Fruit fly (Drosophila melanogaster): ENCODE results near the gene eIF4EHP.

Gene eIF4EHP

DNA sequence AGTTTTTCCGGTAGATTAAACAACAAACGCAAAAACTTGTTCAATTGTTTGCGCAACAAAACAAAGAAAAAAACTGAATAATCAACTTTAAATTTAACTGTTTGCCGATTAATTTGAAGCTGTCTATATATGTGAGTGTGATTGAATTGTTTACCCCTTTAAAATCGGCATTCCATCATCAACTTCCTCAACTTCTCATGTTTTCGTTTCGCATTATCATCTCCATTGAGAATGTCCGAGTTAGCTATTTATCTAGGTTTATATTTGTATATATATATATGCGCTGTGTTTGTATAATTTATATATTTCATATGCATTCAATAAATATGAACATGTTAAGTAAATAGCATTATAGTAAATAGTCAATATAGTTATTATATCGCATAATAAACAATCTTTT lies 6.4 kb downstream of the eIF4EHP start (continued):
- TF ChIP-seq Usf (GFP tag; optimal IDR thresholded peaks at IDR 0.05) (no peak), Atf3 (GFP tag; optimal IDR thresholded peaks at IDR 0.05) (no peak), CG12744 (GFP tag; optimal IDR thresholded peaks at IDR 0.05) (no peak), sd (tag; optimal IDR thresholded peaks at IDR 0.05) (peak; percentile 77), zf30C (GFP tag; optimal IDR thresholded peaks at IDR 0.05) (no peak), dan (GFP tag; IDR thresholded peaks at IDR 0.05) (no peak), GATAe (GFP tag; conservative IDR thresholded peaks at IDR 0.05) (no peak), CG1233 (GFP tag; optimal IDR thresholded peaks at IDR 0.05) (peak; percentile 23), CG42726 (GFP tag; IDR thresholded peaks at IDR 0.05; ENCODE audit: partially characterized antibody) (no peak), da (GFP tag; optimal IDR thresholded peaks at IDR 0.05) (no peak), CTCF (GFP tag; optimal IDR thresholded peaks at IDR 0.05) (no peak), CG4854 (GFP tag; optimal IDR thresholded peaks at IDR 0.05) (no peak), mld (GFP tag; IDR thresholded peaks at IDR 0.05; ENCODE audit: partially characterized antibody) (no peak), z (GFP tag; IDR thresholded peaks at IDR 0.05) (no peak), usp (GFP tag; optimal IDR thresholded peaks at IDR 0.05) (no peak), ro (GFP tag; IDR thresholded peaks at IDR 0.05) (no peak), otp (GFP tag; IDR thresholded peaks at IDR 0.05) (no peak), NFAT (GFP tag; IDR thresholded peaks at IDR 0.05) (no peak), bcd (GFP tag; optimal IDR thresholded peaks at IDR 0.05) (no peak), kay (GFP tag; optimal IDR thresholded peaks at IDR 0.05) (no peak), Dek (tag; optimal IDR thresholded peaks at IDR 0.05) (peak; percentile 7), p53 (GFP tag; optimal IDR thresholded peaks at IDR 0.05) (no peak), run (tag; optimal IDR thresholded peaks at IDR 0.05) (no peak), Ravus (GFP tag; IDR thresholded peaks at IDR 0.05) (no peak), CG3847 (GFP tag; IDR thresholded peaks at IDR 0.05) (no peak), Fer3 (tag; optimal IDR thresholded peaks at IDR 0.05) (peak; percentile 43), CG9727 (GFP tag; optimal IDR thresholded peaks at IDR 0.05) (no peak), CG10366 (GFP tag; IDR thresholded peaks at IDR 0.05) (no peak), Camta (GFP tag; optimal IDR thresholded peaks at IDR 0.05) (no peak), CG31388 (GFP tag; optimal IDR thresholded peaks at IDR 0.05) (no peak), tio (GFP tag; optimal IDR thresholded peaks at IDR 0.05) (no peak), gcm (GFP tag; optimal IDR thresholded peaks at IDR 0.05) (no peak), seq (GFP tag; IDR thresholded peaks at IDR 0.05) (no peak; the same call in 1 of the 2 replicates), btn (GFP tag; optimal IDR thresholded peaks at IDR 0.05) (no peak), Dip2 (GFP tag; IDR thresholded peaks at IDR 0.05) (no peak), CG17361 (GFP tag; IDR thresholded peaks at IDR 0.05) (no peak), dimm (GFP tag; IDR thresholded peaks at IDR 0.05) (no peak), lbe (GFP tag; optimal IDR thresholded peaks at IDR 0.05) (no peak), wdn (GFP tag; IDR thresholded peaks at IDR 0.05) (no peak), CG11695 (GFP tag; IDR thresholded peaks at IDR 0.05) (peak; percentile 34; the same call in 1 of the 3 replicates), Fer2 (tag; optimal IDR thresholded peaks at IDR 0.05) (peak; percentile 8), CG12942 (GFP tag; optimal IDR thresholded peaks at IDR 0.05) (no peak), CG7357 (GFP tag; IDR thresholded peaks at IDR 0.05) (no peak), CG6813 (GFP tag; optimal IDR thresholded peaks at IDR 0.05) (no peak), CG4328 (GFP tag; optimal IDR thresholded peaks at IDR 0.05) (no peak), mam (GFP tag; optimal IDR thresholded peaks at IDR 0.05) (no peak), CG9817 (tag; optimal IDR thresholded peaks at IDR 0.05) (no peak), sisA (GFP tag; IDR thresholded peaks at IDR 0.05) (no peak), hkb (optimal IDR thresholded peaks at IDR 0.05) (no peak), hkb (GFP tag; IDR thresholded peaks at IDR 0.05) (no peak), gro (GFP tag; optimal IDR thresholded peaks at IDR 0.05) (no peak), Aef1 (GFP tag; IDR thresholded peaks at IDR 0.05) (no peak), gcm2 (GFP tag; optimal IDR thresholded peaks at IDR 0.05) (no peak), Sox100B (GFP tag; optimal IDR thresholded peaks at IDR 0.05) (no peak), Dad (GFP tag; optimal IDR thresholded peaks at IDR 0.05) (no peak)
